Worm (Caenorhabditis elegans) whole organism, young adult: ENCODE data around the gene M18.6.
"Not testable (repeated sequence)": the region's sequence is repeated elsewhere in the genome, so short reads cannot be mapped to it uniquely, and the experiment has no call there.

Source experiments
- B0336.3 ChIP-seq: fragments of 200-800 bp; sonication (Bioruptor generic); IDR thresholded peaks from 2 replicates; pipeline ENCODE4 v1.3.6; 2022; ENCODE audit warnings: missing genetic modification characterization, missing compliant biosample characterization
- D2030.7 ChIP-seq: fragments of 200-800 bp; sonication (Bioruptor generic); IDR thresholded peaks from 2 replicates; pipeline ENCODE4 v1.3.6; 2022; ENCODE audit warnings: missing genetic modification reagents, missing genetic modification characterization, missing compliant biosample characterization
- F22D6.2 ChIP-seq: sonication (generic microtip); optimal IDR thresholded peaks from 2 replicates; lab custom pipeline; 2016; ENCODE audit warnings: mild to moderate bottlenecking, missing genetic modification characterization, missing compliant biosample characterization
- F33H1.4 ChIP-seq: fragments of 200-800 bp; sonication (Bioruptor generic); IDR thresholded peaks from 2 replicates; pipeline ENCODE4 v1.3.6; 2022; ENCODE audit warnings: missing genetic modification reagents, missing genetic modification characterization, missing compliant biosample characterization
- F37B4.10 ChIP-seq: fragments of 200-800 bp; sonication (Bioruptor generic); IDR thresholded peaks from 2 replicates; pipeline ENCODE4 v1.3.6; 2022; ENCODE audit warnings: missing genetic modification characterization, missing compliant biosample characterization
- T26A5.8 ChIP-seq: sonication (generic microtip); optimal IDR thresholded peaks from 2 replicates; lab custom pipeline; 2016; ENCODE audit warnings: missing genetic modification characterization, missing compliant biosample characterization
- Y53G8AR.9 ChIP-seq: fragments of 200-800 bp; sonication (Bioruptor generic); conservative IDR thresholded peaks from 2 replicates; pipeline ENCODE4 v1.3.6; 2022; ENCODE audit warnings: missing genetic modification reagents, missing genetic modification characterization, missing compliant biosample characterization
- Y79H2A.3 ChIP-seq: fragments of 200-800 bp; sonication (Bioruptor generic); conservative IDR thresholded peaks from 2 replicates; pipeline ENCODE4 v1.3.6; 2022; ENCODE audit warnings: missing genetic modification reagents, missing genetic modification characterization, missing compliant biosample characterization
- akir-1 ChIP-seq: fragments of 200-800 bp; sonication (Bioruptor generic); optimal IDR thresholded peaks from 2 replicates; lab custom pipeline; 2018; ENCODE audit warnings: mild to moderate bottlenecking, missing genetic modification characterization, moderate library complexity, missing compliant biosample characterization
- ama-1 ChIP-seq, 3 experiments: fragments of 150-350 bp in 1 of 3; sonication (generic microtip) in 2 of 3; optimal IDR thresholded peaks; 2 replicates each; lab custom pipeline; 2014 to 2018; ENCODE audit warnings: missing biosample characterization in 2 of 3, missing genetic modification characterization in 2 of 3, missing genetic modification reagents in 2 of 3
- attf-3 ChIP-seq: fragments of 200-800 bp; sonication (Bioruptor generic); conservative IDR thresholded peaks from 2 replicates; pipeline ENCODE4 v1.3.6; 2022; ENCODE audit warnings: missing genetic modification reagents, missing genetic modification characterization, missing compliant biosample characterization
- attf-5 ChIP-seq: fragments of 200-800 bp; sonication (Bioruptor generic); optimal IDR thresholded peaks from 2 replicates; lab custom pipeline; 2018; ENCODE audit warnings: mild to moderate bottlenecking, missing genetic modification characterization, missing compliant biosample characterization
- attf-6 ChIP-seq: fragments of 200-800 bp; sonication (Bioruptor generic); IDR thresholded peaks from 2 replicates; pipeline ENCODE4 v1.3.6; 2022; ENCODE audit warnings: missing genetic modification reagents, missing genetic modification characterization, missing compliant biosample characterization
- cebp-2 ChIP-seq: fragments of 200-800 bp; sonication (Bioruptor generic); IDR thresholded peaks from 2 replicates; pipeline ENCODE4 v1.3.6; 2022; ENCODE audit warnings: missing genetic modification characterization, missing compliant biosample characterization
- ceh-27 ChIP-seq: fragments of 200-800 bp; sonication (Bioruptor generic); optimal IDR thresholded peaks from 2 replicates; lab custom pipeline; 2018; ENCODE audit warnings: mild to moderate bottlenecking, missing genetic modification characterization, moderate library complexity, missing compliant biosample characterization
- ceh-40 ChIP-seq: fragments of 200-800 bp; sonication (Bioruptor generic); IDR thresholded peaks from 2 replicates; pipeline ENCODE4 v1.3.6; 2022; ENCODE audit warnings: missing genetic modification characterization, missing compliant biosample characterization
- ceh-58 ChIP-seq: fragments of 200-800 bp; sonication (Bioruptor generic); IDR thresholded peaks from 2 replicates; pipeline ENCODE4 v1.3.6; 2022; ENCODE audit warnings: missing genetic modification characterization, missing compliant biosample characterization
- die-1 ChIP-seq: sonication (generic microtip); optimal IDR thresholded peaks from 2 replicates; lab custom pipeline; 2016; ENCODE audit warnings: missing genotype, mild to moderate bottlenecking, missing genetic modification characterization, missing compliant biosample characterization
- gei-17 ChIP-seq: fragments of 200-800 bp; sonication (Bioruptor generic); optimal IDR thresholded peaks from 2 replicates; lab custom pipeline; 2018; ENCODE audit warnings: mild to moderate bottlenecking, missing genetic modification characterization, missing compliant biosample characterization
- him-1 ChIP-seq: sonication (generic microtip); optimal IDR thresholded peaks from 2 replicates; lab custom pipeline; 2016; ENCODE audit warnings: missing genotype, missing genetic modification reagents, missing genetic modification characterization, missing compliant biosample characterization
- hlh-12 ChIP-seq: sonication (generic microtip); optimal IDR thresholded peaks from 2 replicates; lab custom pipeline; 2016; ENCODE audit warnings: missing genetic modification characterization, missing compliant biosample characterization
- hrde-1 ChIP-seq: sonication (generic microtip); optimal IDR thresholded peaks from 2 replicates; lab custom pipeline; 2016; ENCODE audit warnings: missing genetic modification characterization, mild to moderate bottlenecking, missing compliant biosample characterization, moderate library complexity, missing genotype, missing genetic modification reagents, borderline replicate concordance
- hsf-1 ChIP-seq: fragments of 200-800 bp; sonication (Bioruptor generic); IDR thresholded peaks from 2 replicates; pipeline ENCODE4 v1.3.6; 2022; ENCODE audit warnings: missing genetic modification reagents, missing genetic modification characterization, missing compliant biosample characterization
- let-526 ChIP-seq: fragments of 200-800 bp; sonication (Bioruptor generic); IDR thresholded peaks from 2 replicates; pipeline ENCODE4 v1.3.6; 2022; ENCODE audit warnings: missing genetic modification reagents, missing genetic modification characterization, missing compliant biosample characterization
- let-607 ChIP-seq, 2 experiments: fragments of 200-800 bp in 1 of 2; sonication (Bioruptor generic) in 1 of 2; sonication (generic microtip) in 1 of 2; optimal IDR thresholded peaks; 2 replicates each; lab custom pipeline; 2016 to 2018; ENCODE audit warnings: mild to moderate bottlenecking in 2 of 2, missing compliant biosample characterization in 2 of 2, missing genetic modification characterization in 2 of 2, moderate library complexity in 2 of 2, missing genotype in 1 of 2
- lir-1 ChIP-seq: fragments of 200-800 bp; sonication (Bioruptor generic); conservative IDR thresholded peaks from 2 replicates; pipeline ENCODE4 v1.3.6; 2022; ENCODE audit warnings: missing genetic modification reagents, missing genetic modification characterization, missing compliant biosample characterization
- lsl-1 ChIP-seq: fragments of 200-800 bp; sonication (Bioruptor generic); optimal IDR thresholded peaks from 2 replicates; lab custom pipeline; 2018; ENCODE audit warnings: mild to moderate bottlenecking, missing genetic modification characterization, moderate library complexity, missing compliant biosample characterization
- madf-3 ChIP-seq: fragments of 200-800 bp; sonication (Bioruptor generic); IDR thresholded peaks from 2 replicates; pipeline ENCODE4 v1.3.6; 2022; ENCODE audit warnings: missing genetic modification reagents, missing genetic modification characterization, missing compliant biosample characterization
- mcd-1 ChIP-seq: fragments of 200-800 bp; sonication (Bioruptor generic); IDR thresholded peaks from 2 replicates; pipeline ENCODE4 v1.3.6; 2022; ENCODE audit warnings: missing genetic modification reagents, missing genetic modification characterization, missing compliant biosample characterization
- mxl-1 ChIP-seq: sonication (generic microtip); optimal IDR thresholded peaks from 2 replicates; lab custom pipeline; 2016; ENCODE audit warnings: missing genetic modification characterization, missing compliant biosample characterization
- nfyb-1 ChIP-seq: fragments of 200-800 bp; sonication (Bioruptor generic); IDR thresholded peaks from 2 replicates; pipeline ENCODE4 v1.3.6; 2022; ENCODE audit warnings: missing genetic modification reagents, missing genetic modification characterization, missing compliant biosample characterization
- nhr-120 ChIP-seq: fragments of 200-800 bp; sonication (Bioruptor generic); IDR thresholded peaks from 2 replicates; pipeline ENCODE4 v1.3.6; 2022; ENCODE audit warnings: missing genetic modification characterization, missing compliant biosample characterization
- nhr-80 ChIP-seq: sonication (generic microtip); optimal IDR thresholded peaks from 2 replicates; lab custom pipeline; 2016; ENCODE audit warnings: missing genetic modification characterization, missing compliant biosample characterization
- sea-2 ChIP-seq: fragments of 200-800 bp; sonication (Bioruptor generic); IDR thresholded peaks from 2 replicates; pipeline ENCODE4 v1.3.6; 2022; ENCODE audit warnings: missing genetic modification characterization, missing compliant biosample characterization
- snpc-1.3 ChIP-seq: sonication (generic microtip); optimal IDR thresholded peaks from 2 replicates; lab custom pipeline; 2017; ENCODE audit warnings: missing genetic modification characterization, mild to moderate bottlenecking, missing compliant biosample characterization, antibody characterized with exemption, moderate library complexity, missing genotype, missing genetic modification reagents; ENCODE audit not compliant: insufficient read depth
- snpc-3.4 ChIP-seq: sonication (generic microtip); optimal IDR thresholded peaks from 2 replicates; lab custom pipeline; 2017; ENCODE audit warnings: missing genetic modification characterization, mild to moderate bottlenecking, missing compliant biosample characterization, antibody characterized with exemption, moderate library complexity, missing genotype, missing genetic modification reagents
- ztf-22 ChIP-seq: fragments of 200-800 bp; sonication (Bioruptor generic); optimal IDR thresholded peaks from 2 replicates; lab custom pipeline; 2018; ENCODE audit warnings: mild to moderate bottlenecking, missing genetic modification characterization, moderate library complexity, missing compliant biosample characterization

Gene M18.6

DNA sequence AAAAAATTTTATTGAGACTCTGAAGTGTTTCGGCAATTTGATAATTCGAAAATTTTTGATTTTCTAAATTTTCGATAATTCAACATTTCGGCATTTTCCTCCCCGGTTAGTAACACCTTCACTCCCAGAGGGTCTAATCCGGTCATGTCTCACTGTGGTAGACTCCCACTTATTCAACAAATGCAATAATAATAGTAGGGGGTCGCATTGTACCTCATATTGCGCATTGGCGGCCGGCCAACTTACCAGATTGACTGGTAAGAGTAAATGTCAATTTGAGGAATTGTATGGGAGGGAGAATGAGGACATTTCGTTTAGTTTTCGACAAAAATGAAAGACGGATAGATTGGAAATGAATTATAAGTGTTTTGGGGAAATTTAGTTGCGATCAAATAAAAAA lies 12.7 kb downstream of the M18.6 start:
- TF ChIP-seq ztf-22 (GFP tag; lab: Kevin White, UChicago) (no peak), die-1 (no peak), mcd-1 (GFP tag; lab: Robert Waterston, UW) (no peak), sea-2 (GFP tag; lab: Robert Waterston, UW) (no peak), attf-3 (GFP tag; lab: Robert Waterston, UW) (no peak), hlh-12 (tag; lab: Kevin White, UChicago) (no peak)
- TF ChIP-seq, all 124 proteins: peak for 0

DNA sequence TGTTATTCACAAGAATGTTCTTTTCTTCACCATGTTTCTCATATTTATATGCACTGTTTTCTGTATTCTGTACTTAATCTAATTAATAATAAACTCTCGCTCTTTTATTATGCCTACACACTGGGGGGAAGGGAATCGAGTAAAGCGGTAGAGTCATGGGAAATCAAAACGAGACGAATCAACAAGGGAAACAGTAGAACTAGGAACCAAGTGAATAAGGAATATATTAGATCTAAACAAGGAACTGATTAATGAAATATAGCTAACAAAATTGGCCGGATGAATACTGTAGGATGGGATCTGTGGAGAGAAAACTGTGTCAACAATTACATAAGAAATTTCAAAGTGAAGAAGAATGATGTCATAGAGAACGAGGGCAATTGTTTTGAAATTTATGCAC lies 13.9 kb downstream of the M18.6 start:
- TF ChIP-seq D2030.7 (GFP tag; lab: Robert Waterston, UW) (no peak), gei-17 (GFP tag; lab: Kevin White, UChicago) (no peak), him-1 (tag; lab: Kevin White, UChicago) (peak; percentile 99), lsl-1 (GFP tag; lab: Kevin White, UChicago) (peak; percentile 1), attf-6 (GFP tag; lab: Robert Waterston, UW) (no peak), nfyb-1 (no peak), F37B4.10 (GFP tag; lab: Robert Waterston, UW) (no peak), Y53G8AR.9 (GFP tag; lab: Robert Waterston, UW) (no peak), hsf-1 (no peak), hrde-1 (peak; percentile 23)
- TF ChIP-seq, all 124 proteins: peak for 3

DNA sequence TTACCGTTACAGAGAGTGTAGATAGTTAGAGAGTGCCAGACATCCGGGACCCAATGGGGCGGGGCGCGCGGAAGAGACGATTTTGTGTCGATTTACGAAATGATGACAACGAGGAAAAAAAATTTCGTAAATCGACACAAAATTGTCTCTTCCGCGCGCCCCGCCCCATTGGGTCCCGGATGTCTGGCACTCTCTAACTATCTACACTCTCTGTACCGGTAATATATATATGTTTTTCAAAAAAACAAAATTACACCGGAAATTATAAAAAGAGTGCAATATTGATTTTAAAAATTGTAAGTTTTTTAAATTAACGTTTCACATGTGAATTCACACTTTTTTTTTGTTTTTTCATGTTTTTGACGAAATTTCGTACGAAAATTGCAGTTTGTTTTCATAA lies 17.0 kb downstream of the M18.6 start, which contains the start of gene B0001.4:
Gene B0001.4 (minus strand): TSS at position 101 of the 400 bp plus-strand sequence.
- TF ChIP-seq hlh-12 (tag; lab: Kevin White, UChicago); him-1 (tag; lab: Kevin White, UChicago); let-526 (GFP tag; lab: Robert Waterston, UW): not testable (repeated sequence)

DNA sequence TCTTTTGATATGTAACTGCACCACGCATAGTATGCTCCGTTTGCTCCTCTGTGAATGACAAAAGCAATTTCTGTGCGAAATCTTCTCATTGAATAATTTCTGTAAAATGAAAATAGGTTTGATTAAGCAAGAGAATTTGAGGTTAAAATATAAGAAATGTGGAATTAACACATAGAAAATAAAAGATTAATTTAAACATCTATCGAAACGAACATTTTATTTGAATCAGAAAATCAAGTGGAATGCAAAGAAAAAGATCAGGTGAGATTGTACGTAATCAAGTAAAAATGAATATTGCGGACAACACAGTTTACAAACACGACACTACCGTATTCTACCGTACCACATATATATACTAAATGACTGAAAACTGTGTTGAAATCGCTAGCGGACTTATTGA lies 19.8 kb downstream of the M18.6 start, which contains the start of gene B0001.8:
Gene B0001.8 (minus strand): TSS at position 101 of the 400 bp plus-strand sequence.
- no peak for TF ChIP-seq nhr-120
- TF ChIP-seq Y79H2A.3: 0 out of 2 replicates have a peak, but pooled peaks have one; percentile 41
- no peak for TF ChIP-seq cebp-2 (GFP tag; lab: Robert Waterston, UW)
- no peak for TF ChIP-seq akir-1 (GFP tag; lab: Kevin White, UChicago)
- TF ChIP-seq T26A5.8: no peak
- no peak for TF ChIP-seq lir-1 (GFP tag; lab: Robert Waterston, UW)

ce11 chrIV:12143231-12143630 lies 22.1 kb downstream of the M18.6 start, which contains the start of gene B0001.5:
B0001.5 (minus strand) TSS chrIV:12143331.
- TF ChIP-seq madf-3: no peak
- TF ChIP-seq F33H1.4 (GFP tag; lab: Robert Waterston, UW): no peak
- no peak for TF ChIP-seq ceh-40 (GFP tag; lab: Robert Waterston, UW)
- TF ChIP-seq let-607 (tag; optimal IDR thresholded peaks at IDR 0.05; lab: Kevin White, UChicago): no peak
- no peak for TF ChIP-seq ceh-58
- TF ChIP-seq B0336.3 (GFP tag; lab: Robert Waterston, UW): no peak
- no peak for TF ChIP-seq snpc-1.3
- TF ChIP-seq F22D6.2 (tag; lab: Kevin White, UChicago): no peak
- TF ChIP-seq nhr-80 (tag; lab: Kevin White, UChicago): no peak
- no peak for TF ChIP-seq mxl-1 (tag; lab: Kevin White, UChicago)
- no peak for TF ChIP-seq ama-1 (optimal IDR thresholded peaks at IDR 0.05; lab: Kevin White, UChicago)
- TF ChIP-seq ama-1 (GFP tag; optimal IDR thresholded peaks at IDR 0.05; lab: Kevin White, UChicago): no peak
- no peak for TF ChIP-seq snpc-3.4
- no peak for TF ChIP-seq attf-5
- no peak for TF ChIP-seq ceh-27 (GFP tag; lab: Kevin White, UChicago)
- TF ChIP-seq sea-2 (GFP tag; lab: Robert Waterston, UW): no peak
